Worm (Caenorhabditis elegans): ENCODE data around the gene sucl-1.

sucl-1 gene

DNA sequence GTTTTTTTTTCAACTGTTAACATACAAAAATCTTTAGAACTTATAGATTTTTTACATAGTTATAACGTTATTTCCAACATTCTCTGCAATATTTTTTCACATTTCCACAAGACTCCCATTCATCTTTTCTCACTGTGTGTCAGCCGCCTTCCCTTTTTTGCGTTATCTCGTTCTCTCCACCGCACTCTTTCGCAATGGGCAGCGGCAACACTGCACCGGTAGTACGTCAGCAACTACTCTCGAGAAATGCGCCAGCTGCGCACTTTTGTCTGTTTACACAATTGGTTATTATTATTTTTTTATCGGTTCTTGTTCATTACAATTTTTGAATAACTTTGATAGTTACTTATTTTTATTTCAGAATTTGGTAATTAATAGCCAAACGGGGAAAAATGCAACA lies 6.9 kb upstream of the sucl-1 start, which contains the start of gene C05G5.2 (continued):
- TF ChIP-seq ztf-11 (tag; optimal IDR thresholded peaks at IDR 0.05) (no peak), Y5F2A.4 (GFP tag; optimal IDR thresholded peaks at IDR 0.05) (no peak), nhr-11 (tag; optimal IDR thresholded peaks at IDR 0.05) (peak; percentile 77), php-3 (GFP tag; IDR thresholded peaks at IDR 0.05) (peak; percentile 57; the same call in 1 of the 2 replicates), aly-2 (tag; optimal IDR thresholded peaks at IDR 0.05) (no peak), lin-15B (tag; optimal IDR thresholded peaks at IDR 0.05) (no peak), hlh-30 (tag; optimal IDR thresholded peaks at IDR 0.05; ENCODE audit: insufficient read depth) (peak; percentile 89), zip-2 (tag; optimal IDR thresholded peaks at IDR 0.05) (peak; percentile 17), mxl-3 (GFP tag; optimal IDR thresholded peaks at IDR 0.05) (peak; percentile 97), madf-5 (GFP tag; IDR thresholded peaks at IDR 0.05) (no peak), daf-8 (GFP tag; IDR thresholded peaks at IDR 0.05) (no peak), lsy-2 (tag; optimal IDR thresholded peaks at IDR 0.05) (peak; percentile 48 to 92), lin-38 (GFP tag; IDR thresholded peaks at IDR 0.05) (peak; percentile 70), zag-1 (tag; optimal IDR thresholded peaks at IDR 0.05) (no peak), pha-4 (GFP tag; IDR thresholded peaks at IDR 0.05) (peak; percentile 81), pha-4 (tag; optimal IDR thresholded peaks at IDR 0.05) (peak; percentile 81), spr-1 (tag; optimal IDR thresholded peaks at IDR 0.05) (peak; percentile 76), egl-27 (tag; optimal IDR thresholded peaks at IDR 0.05) (no peak), duxl-1 (tag; optimal IDR thresholded peaks at IDR 0.05; ENCODE audit: poor library complexity) (peak; percentile 59), nhr-48 (tag; optimal IDR thresholded peaks at IDR 0.05) (peak; percentile 76), ceh-82 (tag; optimal IDR thresholded peaks at IDR 0.05) (no peak), set-16 (GFP tag; IDR thresholded peaks at IDR 0.05) (peak; percentile 43; the same call in 1 of the 2 replicates), ceh-20 (GFP tag; IDR thresholded peaks at IDR 0.05) (peak; percentile 69), T26A8.4 (GFP tag; IDR thresholded peaks at IDR 0.05) (peak; percentile 57), lin-13 (GFP tag; optimal IDR thresholded peaks at IDR 0.05) (peak; percentile 94), nhr-111 (GFP tag; optimal IDR thresholded peaks at IDR 0.05) (no peak), ztf-7 (tag; optimal IDR thresholded peaks at IDR 0.05) (peak; percentile 58), nhr-102 (tag; optimal IDR thresholded peaks at IDR 0.05) (peak; percentile 84), dve-1 (tag; optimal IDR thresholded peaks at IDR 0.05; ENCODE audit: insufficient read depth) (peak; percentile 99), Y105C5A.15 (GFP tag; IDR thresholded peaks at IDR 0.05) (no peak), ctbp-1 (GFP tag; IDR thresholded peaks at IDR 0.05) (peak; percentile 69), nhr-25 (tag; optimal IDR thresholded peaks at IDR 0.05; ENCODE audit: borderline replicate concordance, insufficient read depth) (peak; percentile 83), gei-8 (GFP tag; optimal IDR thresholded peaks at IDR 0.05) (no peak), unc-62 (GFP tag; optimal IDR thresholded peaks at IDR 0.05 in 1 of 2) (peak in 1 of 2 experiments; percentile 69), unc-62 (tag; optimal IDR thresholded peaks at IDR 0.05) (no peak), vab-7 (GFP tag; IDR thresholded peaks at IDR 0.05) (peak; percentile 66), mdl-1 (tag; optimal IDR thresholded peaks at IDR 0.05) (peak; percentile 40 to 89), F44E2.7 (GFP tag; IDR thresholded peaks at IDR 0.05) (no peak), T20F7.1 (GFP tag; optimal IDR thresholded peaks at IDR 0.05) (peak; percentile 83), fos-1 (tag; optimal IDR thresholded peaks at IDR 0.05) (no peak), mdt-29 (GFP tag; IDR thresholded peaks at IDR 0.05) (no peak), D1046.2 (GFP tag; IDR thresholded peaks at IDR 0.05) (no peak), F49E8.2 (tag; optimal IDR thresholded peaks at IDR 0.05; ENCODE audit: borderline replicate concordance) (no peak), nhr-42 (GFP tag; IDR thresholded peaks at IDR 0.05) (0 out of 2 replicates have a peak, but pooled peaks have one; percentile 33), daf-12 (tag; optimal IDR thresholded peaks at IDR 0.05) (no peak), nhr-237 (tag; optimal IDR thresholded peaks at IDR 0.05) (no peak), unc-39 (tag; optimal IDR thresholded peaks at IDR 0.05) (no peak), arid-1 (GFP tag; conservative IDR thresholded peaks at IDR 0.05) (peak; percentile 83), aha-1 (tag) (peak; percentile 48), mep-1 (tag; optimal IDR thresholded peaks at IDR 0.05) (peak; percentile 96), egl-43 (GFP tag; IDR thresholded peaks at IDR 0.05) (no peak), F10B5.3 (tag; optimal IDR thresholded peaks at IDR 0.05) (no peak)
